Fruit fly (Drosophila melanogaster) whole organism, wandering third instar larva: ENCODE measurements around the gene CG13924.

Experiments used
- Abd-B ChIP-seq: fragments of >200 bp; optimal IDR thresholded peaks from 2 replicates; lab custom pipeline; 2017; ENCODE audit warnings: missing biosample characterization, missing genetic modification characterization
- Vsx2 ChIP-seq: fragments of 200-300, 225-300 bp; sonication (Bioruptor generic); optimal IDR thresholded peaks from 2 replicates; lab custom pipeline; 2018; ENCODE audit warnings: missing biosample characterization, missing genetic modification characterization; ENCODE audit not compliant: partially characterized antibody
- br ChIP-seq: fragments of 200-800 bp; sonication (Bioruptor generic); optimal IDR thresholded peaks from 2 replicates; lab custom pipeline; 2016; ENCODE audit warnings: missing biosample characterization, missing genetic modification characterization
- psq ChIP-seq: fragments of 200-800 bp; sonication (Bioruptor generic); optimal IDR thresholded peaks from 3 replicates; lab custom pipeline; 2017; ENCODE audit warnings: missing biosample characterization, mild to moderate bottlenecking, missing genetic modification characterization, moderate library complexity

DNA sequence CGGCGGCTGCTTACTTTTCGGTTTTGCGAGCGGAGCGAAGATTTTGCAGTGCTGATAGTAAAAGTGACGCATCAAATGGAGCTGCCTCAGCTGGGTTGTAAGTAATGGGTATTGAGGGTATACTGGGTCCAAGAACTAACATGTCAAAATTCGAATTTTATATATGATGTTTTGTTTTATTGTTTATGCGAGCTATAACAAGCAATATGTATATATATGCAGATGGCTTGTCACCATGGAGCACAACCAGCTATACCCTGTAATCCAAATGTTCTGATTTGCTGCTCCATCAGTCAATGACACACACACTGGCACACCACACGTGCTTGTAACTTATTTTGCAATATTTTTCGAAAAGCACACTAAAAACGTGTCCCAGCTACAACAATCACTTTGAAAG is 40.3 kb upstream of the CG13924 start:
- TF ChIP-seq psq (GFP tag; lab: Kevin White, UChicago) = no peak
- peak; percentile 41 for TF ChIP-seq br (GFP tag; lab: Kevin White, UChicago)
- TF ChIP-seq Vsx2 (GFP tag; lab: Kevin White, UChicago) = no peak
- no peak for TF ChIP-seq Abd-B
